Fruit fly (Drosophila melanogaster) whole organism, embryonic: ENCODE data around the gene CG11898.

ENCODE experiments used
- Abd-B ChIP-seq: fragments of 200-800 bp; sonication (Bioruptor generic); optimal IDR thresholded peaks from 2 replicates; lab custom pipeline; 2018; ENCODE audit warnings: missing biosample characterization, mild to moderate bottlenecking, missing genetic modification characterization, moderate library complexity
- Aef1 ChIP-seq: fragments of 200-800 bp; sonication (Bioruptor generic); IDR thresholded peaks from 3 replicates; pipeline ENCODE4 v1.3.6; 2022; ENCODE audit warnings: missing biosample characterization, missing genetic modification characterization
- Atf6 ChIP-seq: fragments of 200-800 bp; sonication (Bioruptor generic); IDR thresholded peaks from 2 replicates; pipeline ENCODE4 v1.3.6; 2022; ENCODE audit warnings: missing biosample characterization, missing genetic modification characterization
- B-H1 ChIP-seq: fragments of 200-800 bp; sonication (Bioruptor generic); IDR thresholded peaks from 3 replicates; pipeline ENCODE4 v1.3.6; 2022; ENCODE audit warnings: missing biosample characterization, missing genetic modification characterization
- CG1024 ChIP-seq: fragments of 200-800 bp; sonication (Bioruptor generic); IDR thresholded peaks from 2 replicates; pipeline ENCODE4 v1.3.6; 2022; ENCODE audit warnings: missing biosample characterization, missing genetic modification characterization
- CG12236 ChIP-seq: fragments of 200-800 bp; sonication (Bioruptor generic); optimal IDR thresholded peaks from 2 replicates; lab custom pipeline; 2016; ENCODE audit warnings: missing biosample characterization, missing genetic modification characterization
- CG12299 ChIP-seq: fragments of 200-800 bp; sonication (Bioruptor generic); optimal IDR thresholded peaks from 2 replicates; lab custom pipeline; 2018; ENCODE audit warnings: missing biosample characterization, mild to moderate bottlenecking, missing genetic modification characterization
- CG14050 ChIP-seq: fragments of 200-800 bp; sonication (Bioruptor generic); IDR thresholded peaks from 3 replicates; pipeline ENCODE4 v1.3.6; 2022; ENCODE audit warnings: missing biosample characterization, missing genetic modification characterization
- CG15011 ChIP-seq: fragments of 200-800 bp; sonication (Bioruptor generic); optimal IDR thresholded peaks from 3 replicates; lab custom pipeline; 2018; ENCODE audit warnings: missing biosample characterization, mild to moderate bottlenecking, missing genetic modification characterization
- CG15601 ChIP-seq: fragments of 200-800 bp; sonication (Bioruptor generic); optimal IDR thresholded peaks from 3 replicates; lab custom pipeline; 2019; ENCODE audit warnings: missing biosample characterization, mild to moderate bottlenecking, missing genetic modification characterization, moderate library complexity
- CG1602 ChIP-seq: fragments of 200-800 bp; sonication (Bioruptor generic); optimal IDR thresholded peaks from 3 replicates; lab custom pipeline; 2016; ENCODE audit warnings: missing biosample characterization, missing genetic modification characterization
- CG17186 ChIP-seq: fragments of 200-800 bp; sonication (Bioruptor generic); optimal IDR thresholded peaks from 3 replicates; lab custom pipeline; 2017; ENCODE audit warnings: missing biosample characterization, missing genetic modification reagents, missing genetic modification characterization
- CG17385 ChIP-seq: fragments of 200-800 bp; sonication (Bioruptor generic); optimal IDR thresholded peaks from 3 replicates; lab custom pipeline; 2018; ENCODE audit warnings: missing biosample characterization, mild to moderate bottlenecking, missing genetic modification characterization
- CG17568 ChIP-seq: fragments of 200-800 bp; sonication (Bioruptor generic); optimal IDR thresholded peaks from 2 replicates; lab custom pipeline; 2018; ENCODE audit warnings: missing biosample characterization, mild to moderate bottlenecking, missing genetic modification characterization, moderate library complexity
- CG2202 ChIP-seq: fragments of 200-800 bp; sonication (Bioruptor generic); optimal IDR thresholded peaks from 2 replicates; lab custom pipeline; 2018; ENCODE audit warnings: missing biosample characterization, mild to moderate bottlenecking, missing genetic modification characterization
- CG2889 ChIP-seq: fragments of 200-800 bp; sonication (Bioruptor generic); IDR thresholded peaks from 3 replicates; pipeline ENCODE4 v1.3.6; 2022; ENCODE audit warnings: missing biosample characterization, missing genetic modification characterization
- CG30020 ChIP-seq: fragments of 200-800 bp; optimal IDR thresholded peaks from 2 replicates; lab custom pipeline; 2019; ENCODE audit warnings: missing biosample characterization, mild to moderate bottlenecking, missing genetic modification characterization, moderate library complexity
- CG3163 ChIP-seq: fragments of 200-800 bp; sonication (Bioruptor generic); optimal IDR thresholded peaks from 3 replicates; lab custom pipeline; 2016; ENCODE audit warnings: missing biosample characterization, missing genetic modification characterization
- CG7357 ChIP-seq: fragments of 200-800 bp; sonication (Bioruptor generic); IDR thresholded peaks from 3 replicates; pipeline ENCODE4 v1.3.6; 2022; ENCODE audit warnings: missing biosample characterization, missing genetic modification characterization
- CG7786 ChIP-seq: fragments of 200-800 bp; sonication (Bioruptor generic); optimal IDR thresholded peaks from 2 replicates; lab custom pipeline; 2016; ENCODE audit warnings: missing biosample characterization, missing genetic modification characterization
- CG7928 ChIP-seq: fragments of 200-800 bp; sonication (Bioruptor generic); optimal IDR thresholded peaks from 2 replicates; lab custom pipeline; 2017; ENCODE audit warnings: missing biosample characterization, mild to moderate bottlenecking, missing genetic modification characterization
- CG9437 ChIP-seq: fragments of 200-800 bp; sonication (Bioruptor generic); optimal IDR thresholded peaks from 2 replicates; lab custom pipeline; 2018; ENCODE audit warnings: missing biosample characterization, mild to moderate bottlenecking, missing genetic modification characterization
- CG9609 ChIP-seq: fragments of 200-800 bp; sonication (Bioruptor generic); optimal IDR thresholded peaks from 3 replicates; lab custom pipeline; 2016; ENCODE audit warnings: missing biosample characterization, missing genetic modification characterization
- D19A ChIP-seq: fragments of 200-800 bp; optimal IDR thresholded peaks from 3 replicates; lab custom pipeline; 2019; ENCODE audit warnings: missing biosample characterization, mild to moderate bottlenecking, missing genetic modification characterization, moderate library complexity
- Dip2 ChIP-seq: fragments of 200-800 bp; sonication (Bioruptor generic); IDR thresholded peaks from 2 replicates; pipeline ENCODE4 v1.3.6; 2022; ENCODE audit warnings: missing biosample characterization, missing genetic modification characterization
- Gug ChIP-seq: fragments of 200-800 bp; sonication (Bioruptor generic); IDR thresholded peaks from 4 replicates; pipeline ENCODE4 v1.3.6; 2022; ENCODE audit warnings: missing biosample characterization, missing genetic modification characterization
- HmgD ChIP-seq: fragments of 200-800 bp; sonication (Bioruptor generic); optimal IDR thresholded peaks from 3 replicates; lab custom pipeline; 2016; ENCODE audit warnings: missing biosample characterization, missing genetic modification characterization
- Meics ChIP-seq: fragments of 200-800 bp; sonication (Bioruptor generic); optimal IDR thresholded peaks from 2 replicates; lab custom pipeline; 2017; ENCODE audit warnings: missing biosample characterization, mild to moderate bottlenecking, missing genetic modification characterization
- Mes4 ChIP-seq: fragments of 200-800 bp; sonication (Bioruptor generic); optimal IDR thresholded peaks from 2 replicates; lab custom pipeline; 2016; ENCODE audit warnings: missing biosample characterization, missing genetic modification characterization
- ato ChIP-seq: fragments of 200-800 bp; sonication (Bioruptor generic); IDR thresholded peaks from 2 replicates; pipeline ENCODE4 v1.3.6; 2022; ENCODE audit warnings: missing biosample characterization, missing genetic modification characterization; ENCODE audit not compliant: partially characterized antibody
- bbx ChIP-seq: fragments of 200-800 bp; sonication (Bioruptor generic); IDR thresholded peaks from 2 replicates; pipeline ENCODE4 v1.3.6; 2022; ENCODE audit warnings: missing biosample characterization, missing genetic modification characterization; ENCODE audit not compliant: partially characterized antibody
- cato ChIP-seq: fragments of 200-800 bp; sonication (Bioruptor generic); optimal IDR thresholded peaks from 2 replicates; lab custom pipeline; 2016; ENCODE audit warnings: missing biosample characterization, missing genetic modification characterization, borderline replicate concordance
- cg ChIP-seq: fragments of 200-800 bp; sonication (Bioruptor generic); optimal IDR thresholded peaks from 3 replicates; lab custom pipeline; 2019; ENCODE audit warnings: missing biosample characterization, mild to moderate bottlenecking, missing genetic modification characterization, moderate library complexity
- corto ChIP-seq: fragments of 200-800 bp; sonication (Bioruptor generic); optimal IDR thresholded peaks from 2 replicates; lab custom pipeline; 2016; ENCODE audit warnings: missing biosample characterization, mild to moderate bottlenecking, missing genetic modification characterization, moderate library complexity
- dan ChIP-seq: fragments of 200-800 bp; sonication (Bioruptor generic); IDR thresholded peaks from 2 replicates; pipeline ENCODE4 v1.3.6; 2022; ENCODE audit warnings: missing biosample characterization, missing genetic modification characterization
- dysf ChIP-seq: fragments of 200-800 bp; sonication (Bioruptor generic); IDR thresholded peaks from 3 replicates; pipeline ENCODE4 v1.3.6; 2022; ENCODE audit warnings: missing biosample characterization, missing genetic modification characterization
- fd102C ChIP-seq: fragments of 200-800 bp; sonication (Bioruptor generic); optimal IDR thresholded peaks from 2 replicates; lab custom pipeline; 2018; ENCODE audit warnings: missing biosample characterization, mild to moderate bottlenecking, missing genetic modification characterization, moderate library complexity
- fu2 ChIP-seq: fragments of 200-800 bp; sonication (Bioruptor generic); optimal IDR thresholded peaks from 2 replicates; lab custom pipeline; 2016; ENCODE audit warnings: missing biosample characterization, missing genetic modification characterization
- ham ChIP-seq: fragments of 200-800 bp; sonication (Bioruptor generic); IDR thresholded peaks from 2 replicates; pipeline ENCODE4 v1.3.6; 2022; ENCODE audit warnings: missing biosample characterization, missing genetic modification characterization
- hb ChIP-seq: fragments of 200-800 bp; sonication (Bioruptor generic); IDR thresholded peaks from 3 replicates; pipeline ENCODE4 v1.3.6; 2022; ENCODE audit warnings: missing biosample characterization, missing genetic modification characterization; ENCODE audit not compliant: partially characterized antibody
- ind ChIP-seq: fragments of 200-800 bp; sonication (Bioruptor generic); optimal IDR thresholded peaks from 3 replicates; lab custom pipeline; 2016; ENCODE audit warnings: missing biosample characterization, missing genetic modification characterization
- insv ChIP-seq, 2 experiments: fragments of 200-800 bp; sonication (Bioruptor generic); optimal IDR thresholded peaks; 3 replicates each; lab custom pipeline; 2016 to 2018; ENCODE audit warnings: missing biosample characterization in 2 of 2, missing genetic modification characterization in 2 of 2
- kni ChIP-seq: fragments of 200-800 bp; sonication (Bioruptor generic); optimal IDR thresholded peaks from 3 replicates; lab custom pipeline; 2017; ENCODE audit warnings: mild to moderate bottlenecking, missing biosample characterization, missing genetic modification reagents, missing genetic modification characterization
- lbe ChIP-seq: fragments of 200-800 bp; sonication (Bioruptor generic); optimal IDR thresholded peaks from 2 replicates; lab custom pipeline; 2016; ENCODE audit warnings: missing biosample characterization, mild to moderate bottlenecking, missing genetic modification characterization
- nmo ChIP-seq: fragments of 200-800 bp; sonication (Bioruptor generic); optimal IDR thresholded peaks from 2 replicates; lab custom pipeline; 2018; ENCODE audit warnings: missing biosample characterization, mild to moderate bottlenecking, missing genetic modification characterization, moderate library complexity
- org-1 ChIP-seq: fragments of 200-800 bp; sonication (Bioruptor generic); optimal IDR thresholded peaks from 2 replicates; lab custom pipeline; 2017; ENCODE audit warnings: missing biosample characterization, missing genetic modification characterization
- pzg ChIP-seq: fragments of 200-800 bp; sonication (Bioruptor generic); optimal IDR thresholded peaks from 3 replicates; lab custom pipeline; 2018; ENCODE audit warnings: missing biosample characterization, mild to moderate bottlenecking, missing genetic modification characterization, moderate library complexity
- slbo ChIP-seq: fragments of 200-800 bp; sonication (Bioruptor generic); IDR thresholded peaks from 2 replicates; pipeline ENCODE4 v1.3.6; 2022; ENCODE audit warnings: missing biosample characterization, missing genetic modification characterization
- ssp ChIP-seq: fragments of 200-800 bp; sonication (Bioruptor generic); IDR thresholded peaks from 2 replicates; pipeline ENCODE4 v1.3.6; 2022; ENCODE audit warnings: missing biosample characterization, missing genetic modification characterization
- tio ChIP-seq: fragments of 200-800 bp; sonication (Bioruptor generic); optimal IDR thresholded peaks from 2 replicates; lab custom pipeline; 2017; ENCODE audit warnings: missing biosample characterization, missing genetic modification characterization, inconsistent platforms
- trh ChIP-seq: fragments of 200-800 bp; sonication (Bioruptor generic); optimal IDR thresholded peaks from 2 replicates; lab custom pipeline; 2016; ENCODE audit warnings: missing biosample characterization, missing genetic modification characterization

CG11898 gene

DNA sequence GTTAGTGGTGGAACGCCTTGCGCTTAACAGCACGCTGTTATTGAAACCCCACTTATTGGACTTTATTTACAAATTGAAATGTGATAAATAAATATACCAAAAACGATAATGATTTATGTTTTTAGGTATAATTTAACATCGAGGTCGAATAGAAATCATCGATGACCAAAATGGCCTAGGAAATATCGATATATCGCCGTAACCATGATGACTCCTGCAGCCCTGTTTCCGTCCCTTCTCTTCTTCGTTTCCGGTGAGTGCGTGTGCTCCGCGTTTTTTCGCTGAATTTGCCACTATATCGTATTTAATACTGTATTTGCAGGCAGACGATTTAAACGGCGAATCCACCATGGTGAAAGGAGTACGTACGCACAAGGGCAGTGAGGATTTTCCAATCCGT, 54.5 kb downstream of the CG11898 start, which contains the start of gene eEF1gamma (continued):
- peak; percentile 85 for TF ChIP-seq CG12299
- peak; percentile 92 for TF ChIP-seq nmo (GFP tag; lab: Kevin White, UChicago)
- peak; percentile 94 for TF ChIP-seq Atf6
- TF ChIP-seq CG1602: peak; percentile 75
- TF ChIP-seq CG9437: peak; percentile 92
- no peak for TF ChIP-seq CG17568
- TF ChIP-seq insv (GFP tag; optimal IDR thresholded peaks at IDR 0.05; lab: Kevin White, UChicago): peak in 1 of 2 experiments; percentile 87
- peak; percentile 90 for TF ChIP-seq fu2 (GFP tag; lab: Kevin White, UChicago)
- peak; percentile 92 for TF ChIP-seq CG9609 (GFP tag; lab: Kevin White, UChicago)
- peak; percentile 81 for TF ChIP-seq pzg (GFP tag; lab: Kevin White, UChicago)
- TF ChIP-seq HmgD (GFP tag; lab: Kevin White, UChicago): peak; percentile 90
- TF ChIP-seq CG15601: peak; percentile 92
- TF ChIP-seq bbx (GFP tag; lab: Robert Waterston, UW): peak; percentile 96
- peak; percentile 80 for TF ChIP-seq CG2889 (GFP tag; lab: Robert Waterston, UW)
- TF ChIP-seq dan (GFP tag; lab: Robert Waterston, UW): no peak
- TF ChIP-seq CG15011 (GFP tag; lab: Kevin White, UChicago): peak; percentile 96
- TF ChIP-seq CG7786 (GFP tag; lab: Kevin White, UChicago): peak; percentile 81
- TF ChIP-seq CG3163 (GFP tag; lab: Kevin White, UChicago): peak; percentile 85
- peak; percentile 82 for TF ChIP-seq ind (GFP tag; lab: Kevin White, UChicago)
- TF ChIP-seq CG12236 (GFP tag; lab: Kevin White, UChicago): peak; percentile 94
- TF ChIP-seq corto (GFP tag; lab: Kevin White, UChicago): no peak
- TF ChIP-seq CG7928: peak; percentile 97
- peak; percentile 77 for TF ChIP-seq Gug (GFP tag; lab: Robert Waterston, UW)
- TF ChIP-seq slbo (GFP tag; lab: Robert Waterston, UW): peak; percentile 92
- peak; percentile 70 for TF ChIP-seq D19A (tag; lab: Kevin White, UChicago)
- peak; percentile 93 for TF ChIP-seq dysf
- TF ChIP-seq Aef1 (GFP tag; lab: Robert Waterston, UW): peak; percentile 83
- peak; percentile 100 for TF ChIP-seq CG17186
- TF ChIP-seq ato (GFP tag; lab: Robert Waterston, UW): peak; percentile 89
- no peak for TF ChIP-seq cg (GFP tag; lab: Kevin White, UChicago)
- peak; percentile 57 for TF ChIP-seq Abd-B
- peak; percentile 56; the same call in 2 of the 3 replicates for TF ChIP-seq CG7357
- TF ChIP-seq B-H1 (GFP tag; lab: Robert Waterston, UW): peak; percentile 81
- peak; percentile 96 for TF ChIP-seq CG17385 (GFP tag; lab: Kevin White, UChicago)
- peak; percentile 91 for TF ChIP-seq cato (GFP tag; lab: Kevin White, UChicago)
- TF ChIP-seq tio: no peak
- peak; percentile 92 for TF ChIP-seq CG2202 (tag; lab: Kevin White, UChicago)
- TF ChIP-seq CG14050 (GFP tag; lab: Robert Waterston, UW): peak; percentile 94
- peak; percentile 90 for TF ChIP-seq trh
- TF ChIP-seq fd102C (GFP tag; lab: Kevin White, UChicago): peak; percentile 93
- TF ChIP-seq ham: peak; percentile 90; the same call in 1 of the 2 replicates
- peak; percentile 78 for TF ChIP-seq ssp (GFP tag; lab: Robert Waterston, UW)
- peak; percentile 94 for TF ChIP-seq hb (GFP tag; lab: Robert Waterston, UW)
- no peak for TF ChIP-seq Dip2
- TF ChIP-seq kni (GFP tag; lab: Kevin White, UChicago): peak; percentile 98
- TF ChIP-seq CG30020 (tag; lab: Kevin White, UChicago): peak; percentile 75
- TF ChIP-seq lbe (GFP tag; lab: Kevin White, UChicago): peak; percentile 85
- peak; percentile 93 for TF ChIP-seq CG1024 (GFP tag; lab: Robert Waterston, UW)
- TF ChIP-seq org-1: peak; percentile 92
- peak; percentile 98 for TF ChIP-seq Mes4 (GFP tag; lab: Kevin White, UChicago)
- peak; percentile 98 for TF ChIP-seq Meics (GFP tag; lab: Kevin White, UChicago)
